Fruit fly (Drosophila melanogaster) whole organism, embryonic: ENCODE measurements around the gene aop.

ENCODE experiments used
- Adf1 ChIP-seq: fragments of 200-800 bp; sonication (Bioruptor generic); IDR thresholded peaks from 2 replicates; pipeline ENCODE4 v1.3.6; 2022; ENCODE audit warnings: missing biosample characterization, missing genetic modification characterization
- CG11093 ChIP-seq: fragments of 200-800 bp; sonication (Bioruptor generic); IDR thresholded peaks from 3 replicates; pipeline ENCODE4 v1.3.6; 2022; ENCODE audit warnings: missing biosample characterization, missing genetic modification characterization
- CG11504 ChIP-seq: fragments of 200-800 bp; sonication (Bioruptor generic); optimal IDR thresholded peaks from 3 replicates; lab custom pipeline; 2019; ENCODE audit warnings: missing biosample characterization, mild to moderate bottlenecking, missing genetic modification characterization, moderate library complexity
- CG12071 ChIP-seq: fragments of 200-800 bp; sonication (Bioruptor generic); optimal IDR thresholded peaks from 3 replicates; lab custom pipeline; 2018; ENCODE audit warnings: missing biosample characterization, mild to moderate bottlenecking, missing genetic modification characterization
- CG12391 ChIP-seq: fragments of 200-800 bp; sonication (Bioruptor generic); optimal IDR thresholded peaks from 3 replicates; lab custom pipeline; 2018; ENCODE audit warnings: missing biosample characterization, mild to moderate bottlenecking, missing genetic modification characterization, moderate library complexity
- CG12744 ChIP-seq: fragments of 200-800 bp; sonication (Bioruptor generic); optimal IDR thresholded peaks from 2 replicates; lab custom pipeline; 2016; ENCODE audit warnings: missing biosample characterization, missing genetic modification characterization
- CG12769 ChIP-seq: fragments of 200-800 bp; sonication (Bioruptor generic); optimal IDR thresholded peaks from 2 replicates; lab custom pipeline; 2019; ENCODE audit warnings: missing biosample characterization, mild to moderate bottlenecking, missing genetic modification characterization, moderate library complexity
- CG14014 ChIP-seq: fragments of 200-800 bp; sonication (Bioruptor generic); IDR thresholded peaks from 2 replicates; pipeline ENCODE4 v1.3.6; 2022; ENCODE audit warnings: missing biosample characterization, missing genetic modification characterization
- CG14667 ChIP-seq: fragments of 200-800 bp; sonication (Bioruptor generic); IDR thresholded peaks from 2 replicates; pipeline ENCODE4 v1.3.6; 2022; ENCODE audit warnings: missing biosample characterization, missing genetic modification characterization
- CG15011 ChIP-seq: fragments of 200-800 bp; sonication (Bioruptor generic); optimal IDR thresholded peaks from 3 replicates; lab custom pipeline; 2018; ENCODE audit warnings: missing biosample characterization, mild to moderate bottlenecking, missing genetic modification characterization
- CG15479 ChIP-seq: fragments of 200-800 bp; sonication (Bioruptor generic); optimal IDR thresholded peaks from 3 replicates; lab custom pipeline; 2019; ENCODE audit warnings: missing biosample characterization, mild to moderate bottlenecking, missing genetic modification characterization, moderate library complexity
- CG1602 ChIP-seq: fragments of 200-800 bp; sonication (Bioruptor generic); optimal IDR thresholded peaks from 3 replicates; lab custom pipeline; 2016; ENCODE audit warnings: missing biosample characterization, missing genetic modification characterization
- CG2199 ChIP-seq: fragments of 200-800 bp; sonication (Bioruptor generic); IDR thresholded peaks from 3 replicates; pipeline ENCODE4 v1.3.6; 2022; ENCODE audit warnings: missing biosample characterization, missing genetic modification characterization
- CG2712 ChIP-seq: fragments of 200-800 bp; optimal IDR thresholded peaks from 3 replicates; lab custom pipeline; 2019; ENCODE audit warnings: missing biosample characterization, mild to moderate bottlenecking, missing genetic modification characterization, moderate library complexity
- CG2889 ChIP-seq: fragments of 200-800 bp; sonication (Bioruptor generic); IDR thresholded peaks from 3 replicates; pipeline ENCODE4 v1.3.6; 2022; ENCODE audit warnings: missing biosample characterization, missing genetic modification characterization
- CG3838 ChIP-seq: fragments of 200-800 bp; sonication (Bioruptor generic); optimal IDR thresholded peaks from 3 replicates; lab custom pipeline; 2016; ENCODE audit warnings: missing biosample characterization, missing genetic modification characterization
- CG4328 ChIP-seq: fragments of 200-800 bp; sonication (Bioruptor generic); optimal IDR thresholded peaks from 3 replicates; lab custom pipeline; 2017; ENCODE audit warnings: missing biosample characterization, missing genetic modification reagents, missing genetic modification characterization
- CG43689 ChIP-seq: fragments of 200-800 bp; sonication (Bioruptor generic); IDR thresholded peaks from 2 replicates; pipeline ENCODE4 v1.3.6; 2022; ENCODE audit warnings: missing biosample characterization, missing genetic modification characterization
- CG5245 ChIP-seq: fragments of 200-800 bp; sonication (Bioruptor generic); optimal IDR thresholded peaks from 3 replicates; lab custom pipeline; 2016; ENCODE audit warnings: missing biosample characterization, missing genetic modification characterization
- CG6791 ChIP-seq: fragments of 200-800 bp; sonication (Bioruptor generic); IDR thresholded peaks from 3 replicates; pipeline ENCODE4 v1.3.6; 2022; ENCODE audit warnings: missing biosample characterization, missing genetic modification characterization; ENCODE audit not compliant: partially characterized antibody
- CG7839 ChIP-seq: fragments of 200-800 bp; sonication (Bioruptor generic); optimal IDR thresholded peaks from 3 replicates; lab custom pipeline; 2018; ENCODE audit warnings: missing biosample characterization, mild to moderate bottlenecking, missing genetic modification characterization, moderate library complexity
- CG8089 ChIP-seq: fragments of 200-800 bp; sonication (Bioruptor generic); optimal IDR thresholded peaks from 3 replicates; lab custom pipeline; 2016; ENCODE audit warnings: missing biosample characterization, missing genetic modification characterization
- CoRest ChIP-seq: fragments of 200-800 bp; sonication (Bioruptor generic); optimal IDR thresholded peaks from 3 replicates; lab custom pipeline; 2018; ENCODE audit warnings: missing biosample characterization, mild to moderate bottlenecking, missing genetic modification characterization, moderate library complexity
- D19A ChIP-seq: fragments of 200-800 bp; optimal IDR thresholded peaks from 3 replicates; lab custom pipeline; 2019; ENCODE audit warnings: missing biosample characterization, mild to moderate bottlenecking, missing genetic modification characterization, moderate library complexity
- H15 ChIP-seq: fragments of 200-800 bp; sonication (Bioruptor generic); IDR thresholded peaks from 3 replicates; pipeline ENCODE4 v1.3.6; 2022; ENCODE audit warnings: missing biosample characterization, missing genetic modification characterization
- Kr ChIP-seq: fragments of 200-800 bp; sonication (Bioruptor generic); optimal IDR thresholded peaks from 2 replicates; lab custom pipeline; 2017; ENCODE audit warnings: missing biosample characterization, mild to moderate bottlenecking, missing genetic modification characterization
- Mad ChIP-seq: fragments of 200-800 bp; sonication (Bioruptor generic); optimal IDR thresholded peaks from 2 replicates; lab custom pipeline; 2016; ENCODE audit warnings: missing biosample characterization, missing genetic modification characterization
- Nf-YB ChIP-seq: fragments of 200-800 bp; sonication (Bioruptor generic); optimal IDR thresholded peaks from 3 replicates; lab custom pipeline; 2019; ENCODE audit warnings: missing biosample characterization, mild to moderate bottlenecking, missing genetic modification characterization, moderate library complexity
- Pdp1 ChIP-seq, 2 experiments: fragments of 200-800 bp; sonication (Bioruptor generic); optimal IDR thresholded peaks; 3 replicates each; lab custom pipeline; 2016; ENCODE audit warnings: missing biosample characterization in 2 of 2, missing genetic modification characterization in 2 of 2, mild to moderate bottlenecking in 1 of 2, moderate library complexity in 1 of 2
- ac ChIP-seq: fragments of 200-800 bp; sonication (Bioruptor generic); optimal IDR thresholded peaks from 3 replicates; lab custom pipeline; 2017; ENCODE audit warnings: missing biosample characterization, mild to moderate bottlenecking, missing genetic modification characterization
- ato ChIP-seq: fragments of 200-800 bp; sonication (Bioruptor generic); IDR thresholded peaks from 2 replicates; pipeline ENCODE4 v1.3.6; 2022; ENCODE audit warnings: missing biosample characterization, missing genetic modification characterization; ENCODE audit not compliant: partially characterized antibody
- bigmax ChIP-seq: fragments of 200-800 bp; sonication (Bioruptor generic); optimal IDR thresholded peaks from 2 replicates; lab custom pipeline; 2018; ENCODE audit warnings: missing biosample characterization, mild to moderate bottlenecking, missing genetic modification characterization
- btn ChIP-seq: fragments of 200-800 bp; sonication (Bioruptor generic); optimal IDR thresholded peaks from 2 replicates; lab custom pipeline; 2016; ENCODE audit warnings: missing biosample characterization, missing genetic modification characterization
- chn ChIP-seq: fragments of 200-800 bp; sonication (Bioruptor generic); optimal IDR thresholded peaks from 2 replicates; lab custom pipeline; 2016; ENCODE audit warnings: missing biosample characterization, missing genetic modification characterization
- cwo ChIP-seq: fragments of 200-800 bp; sonication (Bioruptor generic); optimal IDR thresholded peaks from 3 replicates; lab custom pipeline; 2017; ENCODE audit warnings: missing biosample characterization, missing genetic modification characterization, mild to moderate bottlenecking, moderate library complexity, missing genetic modification reagents
- da ChIP-seq: fragments of 200-800 bp; sonication (Bioruptor generic); optimal IDR thresholded peaks from 2 replicates; lab custom pipeline; 2016; ENCODE audit warnings: missing biosample characterization, missing genetic modification characterization
- dmrt11E ChIP-seq: fragments of 200-800 bp; sonication (Bioruptor generic); optimal IDR thresholded peaks from 3 replicates; lab custom pipeline; 2018; ENCODE audit warnings: missing biosample characterization, mild to moderate bottlenecking, missing genetic modification characterization, moderate library complexity
- fd102C ChIP-seq: fragments of 200-800 bp; sonication (Bioruptor generic); optimal IDR thresholded peaks from 2 replicates; lab custom pipeline; 2018; ENCODE audit warnings: missing biosample characterization, mild to moderate bottlenecking, missing genetic modification characterization, moderate library complexity
- fru ChIP-seq: fragments of >200 bp; optimal IDR thresholded peaks from 2 replicates; lab custom pipeline; 2017
- lab ChIP-seq: fragments of 200-800 bp; sonication (Bioruptor generic); optimal IDR thresholded peaks from 3 replicates; lab custom pipeline; 2017; ENCODE audit warnings: missing biosample characterization, missing genetic modification characterization, mild to moderate bottlenecking, moderate library complexity, missing genetic modification reagents
- luna ChIP-seq: fragments of 200-800 bp; sonication (Bioruptor generic); optimal IDR thresholded peaks from 2 replicates; lab custom pipeline; 2016; ENCODE audit warnings: missing biosample characterization, missing genetic modification characterization
- nmo ChIP-seq: fragments of 200-800 bp; sonication (Bioruptor generic); optimal IDR thresholded peaks from 2 replicates; lab custom pipeline; 2018; ENCODE audit warnings: missing biosample characterization, mild to moderate bottlenecking, missing genetic modification characterization, moderate library complexity
- org-1 ChIP-seq: fragments of 200-800 bp; sonication (Bioruptor generic); optimal IDR thresholded peaks from 2 replicates; lab custom pipeline; 2017; ENCODE audit warnings: missing biosample characterization, missing genetic modification characterization
- pan ChIP-seq, 4 experiments: fragments of >200 bp in 3 of 4; fragments of 200-800 bp in 1 of 4; sonication (Bioruptor generic) in 1 of 4; optimal IDR thresholded peaks in 3 of 4; IDR thresholded peaks in 1 of 4; 2 replicates each; pipeline versions ENCODE4 v1.3.6 to Lab custom; 2017 to 2022; ENCODE audit warnings: missing biosample characterization in 2 of 4, missing genetic modification characterization in 2 of 4, mixed read lengths in 1 of 4
- pb ChIP-seq: fragments of 200-800 bp; sonication (Bioruptor generic); optimal IDR thresholded peaks from 3 replicates; lab custom pipeline; 2016; ENCODE audit warnings: missing biosample characterization, missing genetic modification characterization
- ssp ChIP-seq: fragments of 200-800 bp; sonication (Bioruptor generic); IDR thresholded peaks from 2 replicates; pipeline ENCODE4 v1.3.6; 2022; ENCODE audit warnings: missing biosample characterization, missing genetic modification characterization
- stwl ChIP-seq: fragments of 200-800 bp; sonication (Bioruptor generic); optimal IDR thresholded peaks from 3 replicates; lab custom pipeline; 2018; ENCODE audit warnings: missing biosample characterization, mild to moderate bottlenecking, missing genetic modification characterization, moderate library complexity
- zf30C ChIP-seq: fragments of 200-800 bp; sonication (Bioruptor generic); optimal IDR thresholded peaks from 3 replicates; lab custom pipeline; 2018; ENCODE audit warnings: missing biosample characterization, mild to moderate bottlenecking, missing genetic modification characterization

aop gene

dm6 chr2L:2196590-2197474 lies 18.3 kb upstream of the aop start (continued):
- TF ChIP-seq pb (GFP tag; lab: Kevin White, UChicago) (peak; percentile 53), CG12391 (tag; lab: Kevin White, UChicago) (peak; percentile 65), CG15011 (GFP tag; lab: Kevin White, UChicago) (peak; percentile 53), btn (GFP tag; lab: Kevin White, UChicago) (no peak), CG12744 (peak; percentile 47), CG12071 (GFP tag; lab: Kevin White, UChicago) (peak; percentile 48), CG8089 (GFP tag; lab: Kevin White, UChicago) (peak; percentile 16), stwl (tag; lab: Kevin White, UChicago) (peak; percentile 18), CG4328 (GFP tag; lab: Kevin White, UChicago) (peak; percentile 74), luna (GFP tag; lab: Kevin White, UChicago) (peak; percentile 19), bigmax (GFP tag; lab: Kevin White, UChicago) (no peak), Kr (GFP tag; lab: Kevin White, UChicago) (peak; percentile 49), CG15479 (peak; percentile 87), CG14667 (GFP tag; lab: Robert Waterston, UW) (no peak), Pdp1 (GFP tag; optimal IDR thresholded peaks at IDR 0.05; lab: Kevin White, UChicago) (peak in 1 of 2 experiments; percentile 81), ato (GFP tag; lab: Robert Waterston, UW) (no peak), H15 (GFP tag; lab: Robert Waterston, UW) (no peak), da (GFP tag; lab: Kevin White, UChicago) (peak; percentile 10), Adf1 (no peak), ac (GFP tag; lab: Kevin White, UChicago) (peak; percentile 39), CG12769 (tag; lab: Kevin White, UChicago) (peak; percentile 94), CG5245 (GFP tag; lab: Kevin White, UChicago) (peak; percentile 18), pan (optimal IDR thresholded peaks at IDR 0.05; lab: Kevin White, UChicago) (no peak), pan (GFP tag; optimal IDR thresholded peaks at IDR 0.05 in 1 of 2, IDR thresholded peaks at IDR 0.05 in 1 of 2) (no peak), fd102C (GFP tag; lab: Kevin White, UChicago) (no peak), cwo (peak; percentile 95), zf30C (GFP tag; lab: Kevin White, UChicago) (no peak), nmo (GFP tag; lab: Kevin White, UChicago) (peak; percentile 63), CG11504 (peak; percentile 69), ssp (no peak), CG3838 (GFP tag; lab: Kevin White, UChicago) (peak; percentile 100), D19A (tag; lab: Kevin White, UChicago) (peak; percentile 61), CG11093 (GFP tag; lab: Robert Waterston, UW) (no peak), chn (peak; percentile 69), CoRest (tag; lab: Kevin White, UChicago) (peak; percentile 67), lab (GFP tag; lab: Kevin White, UChicago) (peak; percentile 74), CG14014 (GFP tag; lab: Robert Waterston, UW) (no peak), Mad (no peak), fru (lab: Kevin White, UChicago) (peak; percentile 10), Nf-YB (peak; percentile 80), dmrt11E (tag; lab: Kevin White, UChicago) (peak; percentile 67), CG1602 (GFP tag; lab: Kevin White, UChicago) (peak; percentile 38), CG6791 (GFP tag; lab: Robert Waterston, UW) (no peak), CG2199 (GFP tag; lab: Robert Waterston, UW) (no peak), CG2712 (peak; percentile 69), CG2889 (GFP tag; lab: Robert Waterston, UW) (no peak), CG43689 (no peak), CG7839 (tag; lab: Kevin White, UChicago) (peak; percentile 58), org-1 (peak; percentile 5)
